Worm (Caenorhabditis elegans): Measurements from ENCODE around the gene tceb-3.

- TF ChIP-seq mab-5 (tag; optimal IDR thresholded peaks at IDR 0.05) (no peak), skn-1 (tag; optimal IDR thresholded peaks at IDR 0.05) (no peak), nhr-11 (tag; optimal IDR thresholded peaks at IDR 0.05) (no peak), sma-9 (GFP tag; optimal IDR thresholded peaks at IDR 0.05) (no peak), sma-9 (tag; optimal IDR thresholded peaks at IDR 0.05) (no peak), lsy-2 (tag; optimal IDR thresholded peaks at IDR 0.05) (no peak)
These were observed 16.3 kb downstream of the tceb-3 start for ce11 chrII:10930678-10931650.

Data from whole organism, L2 larva.